Fruit fly (Drosophila melanogaster): Measurements from ENCODE around the gene Osi23.

DNA sequence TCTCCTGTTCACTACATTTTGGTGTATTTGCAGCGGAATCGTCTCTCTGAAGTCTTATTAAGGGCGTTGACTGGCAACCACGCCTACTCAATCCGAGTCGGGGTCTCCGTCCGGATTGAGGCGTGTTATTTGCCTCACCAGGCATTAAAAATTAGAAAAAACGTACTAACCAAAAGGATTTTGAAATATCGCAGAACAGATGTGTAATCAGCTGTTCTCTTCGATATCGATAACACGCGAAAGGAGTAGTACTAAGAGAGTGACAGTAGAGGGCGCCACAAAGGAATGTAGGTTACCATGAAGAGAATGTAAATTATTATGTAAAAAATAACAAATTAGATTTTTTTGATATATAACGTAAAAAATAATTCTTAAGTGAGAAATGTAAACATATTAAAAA is 19.9 kb downstream of the Osi23 start, which contains the start of gene CG15536:
- TF ChIP-seq h (optimal IDR thresholded peaks at IDR 0.05) = no peak
- no peak for TF ChIP-seq insv (optimal IDR thresholded peaks at IDR 0.05)
- TF ChIP-seq ttk (optimal IDR thresholded peaks at IDR 0.05) = no peak

Data from Kc167 (cell line).